Worm (Caenorhabditis elegans) whole organism, early embryonic: ENCODE results near the gene F38H4.5.

Experiments
- B0310.2 ChIP-seq: sonication (generic microtip); optimal IDR thresholded peaks from 2 replicates; lab custom pipeline; 2016; ENCODE audit warnings: mild to moderate bottlenecking, missing genetic modification characterization, missing compliant biosample characterization
- F13C5.2 ChIP-seq: sonication (generic microtip); optimal IDR thresholded peaks from 2 replicates; lab custom pipeline; 2017; ENCODE audit warnings: mild to moderate bottlenecking, missing genetic modification characterization, inconsistent platforms, missing compliant biosample characterization
- aly-1 ChIP-seq: sonication (generic microtip); optimal IDR thresholded peaks from 2 replicates; lab custom pipeline; 2016; ENCODE audit warnings: missing genetic modification characterization, missing compliant biosample characterization
- ama-1 ChIP-seq: fragments of 150-350 bp; optimal IDR thresholded peaks from 2 replicates; lab custom pipeline; 2014
- ceh-13 ChIP-seq: fragments of 200-800 bp; sonication (Bioruptor generic); optimal IDR thresholded peaks from 2 replicates; lab custom pipeline; 2018; ENCODE audit warnings: mild to moderate bottlenecking, missing genetic modification characterization, missing compliant biosample characterization
- ceh-36 ChIP-seq: sonication (generic microtip); optimal IDR thresholded peaks from 2 replicates; lab custom pipeline; 2016; ENCODE audit warnings: missing genetic modification characterization, inconsistent platforms, missing compliant biosample characterization
- ets-7 ChIP-seq: sonication (generic microtip); optimal IDR thresholded peaks from 2 replicates; lab custom pipeline; 2016; ENCODE audit warnings: missing genotype, missing genetic modification characterization, missing compliant biosample characterization
- flt-1 ChIP-seq: fragments of 200-800 bp; sonication (Bioruptor generic); IDR thresholded peaks from 2 replicates; pipeline ENCODE4 v1.3.6; 2022; ENCODE audit warnings: missing genetic modification characterization, missing compliant biosample characterization
- hmbx-1 ChIP-seq: sonication (generic microtip); optimal IDR thresholded peaks from 2 replicates; lab custom pipeline; 2016; ENCODE audit warnings: mild to moderate bottlenecking, missing genetic modification characterization, missing compliant biosample characterization
- hmg-4 ChIP-seq: fragments of 200-800 bp; sonication (Bioruptor generic); optimal IDR thresholded peaks from 2 replicates; lab custom pipeline; 2018; ENCODE audit warnings: mild to moderate bottlenecking, missing genetic modification characterization, missing compliant biosample characterization
- hnd-1 ChIP-seq: sonication (generic microtip); optimal IDR thresholded peaks from 2 replicates; lab custom pipeline; 2016; ENCODE audit warnings: missing genetic modification characterization, missing compliant biosample characterization
- pes-1 ChIP-seq: fragments of 200-800 bp; sonication (Bioruptor generic); IDR thresholded peaks from 2 replicates; pipeline ENCODE4 v1.3.6; 2022; ENCODE audit warnings: missing genetic modification reagents, missing genetic modification characterization, missing compliant biosample characterization
- scrt-1 ChIP-seq: fragments of 200-800 bp; sonication (Bioruptor generic); IDR thresholded peaks from 2 replicates; pipeline ENCODE4 v1.3.6; 2022; ENCODE audit warnings: missing genetic modification characterization, missing compliant biosample characterization
- sea-1 ChIP-seq: fragments of 200-800 bp; sonication (Bioruptor generic); conservative IDR thresholded peaks from 2 replicates; pipeline ENCODE4 v1.3.6; 2022; ENCODE audit warnings: missing genetic modification characterization, missing compliant biosample characterization
- tbx-11 ChIP-seq: fragments of 200-800 bp; sonication (Bioruptor generic); IDR thresholded peaks from 2 replicates; pipeline ENCODE4 v1.3.6; 2022; ENCODE audit warnings: missing genetic modification characterization, missing compliant biosample characterization
- tbx-37 ChIP-seq: fragments of 200-800 bp; sonication (Bioruptor generic); conservative IDR thresholded peaks from 2 replicates; pipeline ENCODE4 v1.3.6; 2022; ENCODE audit warnings: missing genetic modification reagents, missing genetic modification characterization, missing compliant biosample characterization
- tra-4 ChIP-seq: sonication (generic microtip); optimal IDR thresholded peaks from 2 replicates; lab custom pipeline; 2017; ENCODE audit warnings: missing genetic modification characterization, missing compliant biosample characterization

The F38H4.5 gene

DNA sequence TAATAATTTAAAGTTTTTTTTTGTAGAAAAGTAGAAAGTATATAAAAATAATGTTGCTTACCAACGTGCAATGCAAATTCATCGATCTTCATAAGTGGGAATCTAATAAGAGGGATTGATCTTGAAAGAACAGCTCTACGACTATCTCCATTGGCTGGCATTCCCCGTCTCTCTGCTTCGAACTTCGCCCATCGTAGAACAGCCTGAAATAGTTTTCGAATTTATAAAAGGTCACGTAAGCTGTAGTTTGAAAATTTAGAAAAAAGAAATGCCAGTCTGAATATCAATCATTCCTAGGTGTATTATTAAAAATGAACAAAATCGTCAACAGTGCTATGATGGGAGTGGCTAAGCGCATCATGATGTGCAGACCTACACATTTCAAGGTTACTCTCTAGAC is at the start of gene F38H4.5:
TSS of gene F38H4.5 (plus strand) at position 301 of the 400 bp plus-strand sequence.
- TF ChIP-seq ets-7 (tag; lab: Kevin White, UChicago), result no peak
- TF ChIP-seq ceh-36 (tag; lab: Kevin White, UChicago), result no peak
- no peak for TF ChIP-seq ceh-13
- no peak for TF ChIP-seq hmbx-1 (tag; lab: Kevin White, UChicago)

DNA sequence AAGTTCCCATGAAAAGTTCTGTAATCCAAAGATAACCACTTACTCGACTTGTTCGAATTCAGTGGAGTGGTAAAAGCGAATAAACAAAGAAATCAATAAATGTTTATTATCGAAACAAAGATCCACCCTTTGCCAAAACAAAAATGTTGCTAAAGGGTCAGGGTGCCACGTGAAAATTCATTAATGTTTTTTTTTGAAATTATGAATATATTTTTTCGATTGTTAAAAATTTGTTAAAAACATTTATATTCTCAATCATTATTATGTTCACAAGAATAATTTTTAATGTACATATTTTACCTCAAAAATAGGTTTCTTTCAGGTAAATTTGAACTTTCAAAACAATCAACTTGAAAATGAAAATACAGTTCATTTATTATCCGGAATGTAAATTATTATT is 48.9 kb upstream of the F38H4.5 start, which contains the start of gene H01G02.4:
TSS of gene H01G02.4 (minus strand) at position 101 of the 400 bp plus-strand sequence.
- TF ChIP-seq sea-1 (GFP tag; lab: Robert Waterston, UW), result no peak
- TF ChIP-seq ama-1, result no peak
- no peak for TF ChIP-seq pes-1 (GFP tag; lab: Robert Waterston, UW)
- TF ChIP-seq flt-1 (GFP tag; lab: Robert Waterston, UW), result no peak
- no peak for TF ChIP-seq ets-7 (tag; lab: Kevin White, UChicago)
- TF ChIP-seq aly-1 (tag; lab: Kevin White, UChicago), result no peak
- no peak for TF ChIP-seq scrt-1 (GFP tag; lab: Robert Waterston, UW)
- TF ChIP-seq B0310.2 (tag; lab: Kevin White, UChicago), result no peak
- TF ChIP-seq ceh-36 (tag; lab: Kevin White, UChicago), result no peak
- TF ChIP-seq tbx-11 (GFP tag; lab: Robert Waterston, UW), result no peak
- no peak for TF ChIP-seq hmg-4 (GFP tag; lab: Kevin White, UChicago)
- TF ChIP-seq hnd-1, result no peak
- no peak for TF ChIP-seq tbx-37 (GFP tag; lab: Robert Waterston, UW)
- TF ChIP-seq ceh-13, result no peak
- TF ChIP-seq hmbx-1 (tag; lab: Kevin White, UChicago), result no peak
- no peak for TF ChIP-seq F13C5.2 (tag; lab: Kevin White, UChicago)

DNA sequence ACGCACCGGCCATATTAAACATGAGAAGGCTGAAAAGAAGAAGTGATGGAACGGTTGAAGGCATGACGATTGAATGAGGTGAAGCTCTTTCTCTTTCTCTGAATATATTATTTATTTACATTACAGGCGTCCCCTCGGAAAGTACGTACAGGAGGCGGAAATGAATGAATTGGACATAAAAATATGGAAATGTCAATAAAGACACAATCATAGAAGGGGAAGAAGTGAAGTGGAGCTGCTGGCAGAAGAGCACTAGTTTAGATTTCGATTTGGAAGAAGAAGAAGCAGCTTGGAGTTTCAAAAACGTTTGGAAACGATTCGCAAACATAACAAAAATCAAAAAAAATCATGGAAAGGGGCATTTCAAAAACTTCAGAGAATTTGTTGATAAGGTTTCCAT is 47.9 kb upstream of the F38H4.5 start, which contains the start of gene H01G02.1:
TSS of gene H01G02.1 (minus strand) at position 101 of the 400 bp plus-strand sequence.
- no peak for TF ChIP-seq hmg-4 (GFP tag; lab: Kevin White, UChicago)
- no peak for TF ChIP-seq ama-1
- no peak for TF ChIP-seq ceh-36 (tag; lab: Kevin White, UChicago)
- TF ChIP-seq flt-1 (GFP tag; lab: Robert Waterston, UW), result no peak
- no peak for TF ChIP-seq aly-1 (tag; lab: Kevin White, UChicago)
- no peak for TF ChIP-seq ets-7 (tag; lab: Kevin White, UChicago)
- TF ChIP-seq hmbx-1 (tag; lab: Kevin White, UChicago), result no peak
- no peak for TF ChIP-seq sea-1 (GFP tag; lab: Robert Waterston, UW)
- no peak for TF ChIP-seq B0310.2 (tag; lab: Kevin White, UChicago)
- no peak for TF ChIP-seq tbx-37 (GFP tag; lab: Robert Waterston, UW)
- TF ChIP-seq F13C5.2 (tag; lab: Kevin White, UChicago), result no peak
- no peak for TF ChIP-seq hnd-1
- no peak for TF ChIP-seq ceh-13
- no peak for TF ChIP-seq tra-4 (tag; lab: Kevin White, UChicago)
- no peak for TF ChIP-seq pes-1 (GFP tag; lab: Robert Waterston, UW)
- TF ChIP-seq tbx-11 (GFP tag; lab: Robert Waterston, UW), result no peak

DNA sequence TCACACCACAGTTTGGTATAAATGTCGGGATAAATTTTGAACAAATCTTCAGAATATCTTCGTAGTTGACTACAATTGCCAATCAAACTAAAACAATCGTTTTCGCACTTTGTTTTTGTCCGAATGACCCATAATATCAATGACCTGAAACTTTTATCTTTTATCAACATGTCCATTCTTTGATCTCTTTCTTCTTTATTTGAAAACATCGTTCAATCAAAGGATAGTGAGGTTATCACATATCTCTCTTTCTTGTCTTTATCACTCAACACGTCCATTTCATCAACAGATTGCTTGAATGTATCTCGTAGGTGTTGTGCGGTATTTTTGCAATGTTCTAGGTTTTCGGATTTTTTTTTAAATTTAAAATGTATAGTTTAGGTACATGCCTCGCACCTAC is 42.9 kb upstream of the F38H4.5 start:
- no peak for TF ChIP-seq hmg-4 (GFP tag; lab: Kevin White, UChicago)
- no peak for TF ChIP-seq hmbx-1 (tag; lab: Kevin White, UChicago)
- TF ChIP-seq pes-1 (GFP tag; lab: Robert Waterston, UW), result no peak
- no peak for TF ChIP-seq tbx-37 (GFP tag; lab: Robert Waterston, UW)
- no peak for TF ChIP-seq scrt-1 (GFP tag; lab: Robert Waterston, UW)
- TF ChIP-seq hnd-1, result no peak
- no peak for TF ChIP-seq ets-7 (tag; lab: Kevin White, UChicago)
- TF ChIP-seq ama-1, result no peak
- TF ChIP-seq aly-1 (tag; lab: Kevin White, UChicago), result no peak
- no peak for TF ChIP-seq F13C5.2 (tag; lab: Kevin White, UChicago)
- TF ChIP-seq ceh-13, result no peak
- TF ChIP-seq ceh-36 (tag; lab: Kevin White, UChicago), result no peak
- TF ChIP-seq tra-4 (tag; lab: Kevin White, UChicago), result no peak
- TF ChIP-seq flt-1 (GFP tag; lab: Robert Waterston, UW), result no peak
- TF ChIP-seq tbx-11 (GFP tag; lab: Robert Waterston, UW), result no peak
- TF ChIP-seq B0310.2 (tag; lab: Kevin White, UChicago), result no peak
- no peak for TF ChIP-seq sea-1 (GFP tag; lab: Robert Waterston, UW)

DNA sequence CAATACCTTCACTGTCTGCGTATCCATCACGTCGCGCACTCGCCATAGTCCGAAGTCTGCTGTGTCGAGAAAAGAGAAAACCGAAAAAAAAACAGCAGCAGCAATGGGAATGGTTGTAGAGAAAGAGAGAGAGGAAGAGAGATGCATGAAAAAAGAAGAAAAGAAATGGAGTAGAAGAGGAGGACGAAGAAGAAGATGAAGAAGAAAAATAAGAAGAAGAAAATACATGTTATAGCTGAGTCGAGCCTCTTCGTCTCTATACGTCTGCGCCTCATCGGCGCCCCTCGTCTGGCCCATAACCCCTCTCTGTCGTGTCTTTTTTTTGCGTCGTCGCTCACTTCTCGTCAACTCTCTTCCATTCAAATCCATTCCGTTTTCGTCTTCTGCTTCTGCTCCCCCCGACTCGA is 42.3 kb upstream of the F38H4.5 start:
- TF ChIP-seq tra-4 (tag; lab: Kevin White, UChicago) (no peak), ceh-13 (no peak), F13C5.2 (tag; lab: Kevin White, UChicago) (peak; percentile 27), tbx-11 (GFP tag; lab: Robert Waterston, UW) (no peak), aly-1 (tag; lab: Kevin White, UChicago) (no peak)

- no peak for TF ChIP-seq B0310.2 (tag; lab: Kevin White, UChicago)
- no peak for TF ChIP-seq ets-7 (tag; lab: Kevin White, UChicago)
- TF ChIP-seq hmg-4 (GFP tag; lab: Kevin White, UChicago), result no peak
Observed at ce11 chrIV:11812017-11812416, 40.0 kb upstream of the F38H4.5 start.

- TF ChIP-seq hnd-1, result no peak
- no peak for TF ChIP-seq hmbx-1 (tag; lab: Kevin White, UChicago)
- TF ChIP-seq flt-1 (GFP tag; lab: Robert Waterston, UW), result no peak
- no peak for TF ChIP-seq ama-1
- TF ChIP-seq aly-1 (tag; lab: Kevin White, UChicago), result no peak
- no peak for TF ChIP-seq tbx-11 (GFP tag; lab: Robert Waterston, UW)
- TF ChIP-seq ets-7 (tag; lab: Kevin White, UChicago), result no peak
- no peak for TF ChIP-seq F13C5.2 (tag; lab: Kevin White, UChicago)
- no peak for TF ChIP-seq scrt-1 (GFP tag; lab: Robert Waterston, UW)
- no peak for TF ChIP-seq tra-4 (tag; lab: Kevin White, UChicago)
- TF ChIP-seq ceh-36 (tag; lab: Kevin White, UChicago), result no peak
Observed at ce11 chrIV:11813901-11814300, 38.1 kb upstream of the F38H4.5 start, which contains the start of gene M117.1. TSS of gene M117.1 (plus strand) at chrIV:11814247.
